Worm (Caenorhabditis elegans) whole organism, L2 larva: ENCODE data around the gene mcm-7.

ENCODE experiments used
- C34F6.9 ChIP-seq: fragments of 150-350 bp; optimal IDR thresholded peaks from 2 replicates; lab custom pipeline; 2014; ENCODE audit warnings: missing biosample characterization, missing genetic modification characterization
- F13H6.1 ChIP-seq: sonication (generic microtip); optimal IDR thresholded peaks from 2 replicates; lab custom pipeline; 2016; ENCODE audit warnings: missing genetic modification characterization, missing compliant biosample characterization
- R02D3.7 ChIP-seq: fragments of 150-350 bp; optimal IDR thresholded peaks from 2 replicates; lab custom pipeline; 2014; ENCODE audit warnings: missing biosample characterization, missing genetic modification characterization
- Y55F3AM.14 ChIP-seq: fragments of 200-800 bp; sonication (Bioruptor generic); optimal IDR thresholded peaks from 2 replicates; lab custom pipeline; 2018; ENCODE audit warnings: mild to moderate bottlenecking, missing genetic modification characterization, missing compliant biosample characterization
- ZK546.5 ChIP-seq: sonication (generic microtip); optimal IDR thresholded peaks from 2 replicates; lab custom pipeline; 2017; ENCODE audit warnings: missing biosample characterization, missing genetic modification characterization
- alr-1 ChIP-seq: fragments of 150-350 bp; optimal IDR thresholded peaks from 2 replicates; lab custom pipeline; 2014; ENCODE audit warnings: missing biosample characterization, missing genetic modification characterization
- blmp-1 ChIP-seq: sonication (generic microtip); optimal IDR thresholded peaks from 2 replicates; lab custom pipeline; 2017; ENCODE audit warnings: missing genetic modification characterization, mild to moderate bottlenecking, missing compliant biosample characterization, antibody characterized with exemption, moderate library complexity; ENCODE audit not compliant: insufficient read depth
- ceh-82 ChIP-seq: fragments of 150-350 bp; optimal IDR thresholded peaks from 2 replicates; lab custom pipeline; 2014; ENCODE audit warnings: missing biosample characterization, missing genetic modification characterization
- crh-2 ChIP-seq: sonication (generic microtip); optimal IDR thresholded peaks from 2 replicates; lab custom pipeline; 2017; ENCODE audit warnings: missing biosample characterization, missing genetic modification characterization
- elt-1 ChIP-seq: fragments of 150-350 bp; optimal IDR thresholded peaks from 2 replicates; lab custom pipeline; 2014; ENCODE audit warnings: missing biosample characterization, missing genetic modification characterization
- elt-3 ChIP-seq: sonication (generic microtip); optimal IDR thresholded peaks from 2 replicates; lab custom pipeline; 2017; ENCODE audit warnings: missing biosample characterization, missing genetic modification characterization
- fos-1 ChIP-seq: fragments of 150-350 bp; optimal IDR thresholded peaks from 2 replicates; lab custom pipeline; 2014; ENCODE audit warnings: missing biosample characterization, missing genetic modification characterization
- gmeb-1 ChIP-seq: fragments of 150-350 bp; optimal IDR thresholded peaks from 2 replicates; lab custom pipeline; 2014; ENCODE audit warnings: missing biosample characterization, missing genetic modification characterization
- lin-11 ChIP-seq: fragments of 150-350 bp; sonication (generic microtip); optimal IDR thresholded peaks from 2 replicates; lab custom pipeline; 2014; ENCODE audit warnings: missing biosample characterization, missing genetic modification characterization, inconsistent platforms, mixed read lengths
- lin-13 ChIP-seq: fragments of 150-350 bp; optimal IDR thresholded peaks from 2 replicates; lab custom pipeline; 2014; ENCODE audit warnings: missing biosample characterization, missing genetic modification reagents, missing genetic modification characterization
- lsy-2 ChIP-seq, 2 experiments: fragments of 150-350 bp in 1 of 2; sonication (generic microtip) in 1 of 2; optimal IDR thresholded peaks; 2 replicates each; lab custom pipeline; 2014 to 2017; ENCODE audit warnings: missing biosample characterization in 2 of 2, missing genetic modification characterization in 2 of 2
- mab-5 ChIP-seq: fragments of 150-350 bp; optimal IDR thresholded peaks from 2 replicates; lab custom pipeline; 2014; ENCODE audit warnings: missing biosample characterization, missing genetic modification characterization
- mdl-1 ChIP-seq, 2 experiments: fragments of 150-350 bp in 1 of 2; sonication (generic microtip) in 1 of 2; optimal IDR thresholded peaks; 2 replicates each; lab custom pipeline; 2017; ENCODE audit warnings: missing biosample characterization in 2 of 2, missing genetic modification characterization in 2 of 2
- nhr-10 ChIP-seq: sonication (generic microtip); optimal IDR thresholded peaks from 2 replicates; lab custom pipeline; 2017; ENCODE audit warnings: missing biosample characterization, missing genetic modification characterization
- nhr-11 ChIP-seq: fragments of 150-350 bp; optimal IDR thresholded peaks from 2 replicates; lab custom pipeline; 2014; ENCODE audit warnings: missing biosample characterization, missing genetic modification characterization
- nhr-12 ChIP-seq: fragments of 150-350 bp; optimal IDR thresholded peaks from 2 replicates; lab custom pipeline; 2014; ENCODE audit warnings: missing biosample characterization, missing genetic modification characterization
- nhr-129 ChIP-seq: fragments of 150-350 bp; optimal IDR thresholded peaks from 2 replicates; lab custom pipeline; 2014; ENCODE audit warnings: missing biosample characterization, missing genetic modification characterization
- nhr-21 ChIP-seq: fragments of 150-350 bp; optimal IDR thresholded peaks from 2 replicates; lab custom pipeline; 2014; ENCODE audit warnings: missing biosample characterization, missing genetic modification characterization
- nhr-237 ChIP-seq: fragments of 150-350 bp; optimal IDR thresholded peaks from 2 replicates; lab custom pipeline; 2014; ENCODE audit warnings: missing biosample characterization, missing genetic modification characterization
- nhr-25 ChIP-seq: fragments of 150-350 bp; sonication (generic microtip); optimal IDR thresholded peaks from 3 replicates; lab custom pipeline; 2014; ENCODE audit warnings: missing biosample characterization, missing genetic modification characterization
- nhr-6 ChIP-seq: fragments of 150-350 bp; optimal IDR thresholded peaks from 2 replicates; lab custom pipeline; 2014; ENCODE audit warnings: missing biosample characterization, missing genetic modification characterization
- nhr-77 ChIP-seq: fragments of 150-350 bp; optimal IDR thresholded peaks from 2 replicates; lab custom pipeline; 2014; ENCODE audit warnings: missing biosample characterization, missing genetic modification characterization
- peb-1 ChIP-seq: fragments of 150-350 bp; optimal IDR thresholded peaks from 2 replicates; lab custom pipeline; 2014; ENCODE audit warnings: missing biosample characterization, missing genetic modification characterization
- sem-4 ChIP-seq: fragments of 150-350 bp; optimal IDR thresholded peaks from 2 replicates; lab custom pipeline; 2014; ENCODE audit warnings: missing biosample characterization, missing genetic modification reagents, missing genetic modification characterization
- skn-1 ChIP-seq: sonication (generic microtip); optimal IDR thresholded peaks from 2 replicates; lab custom pipeline; 2017; ENCODE audit warnings: missing biosample characterization, missing genetic modification characterization
- sma-3 ChIP-seq: sonication (generic microtip); optimal IDR thresholded peaks from 2 replicates; lab custom pipeline; 2016; ENCODE audit warnings: missing genetic modification reagents, missing genetic modification characterization, missing compliant biosample characterization
- snpc-4 ChIP-seq: fragments of 150-350 bp; optimal IDR thresholded peaks from 2 replicates; lab custom pipeline; 2014; ENCODE audit warnings: missing biosample characterization, missing genetic modification characterization
- unc-55 ChIP-seq: fragments of 150-350 bp; sonication (generic microtip); optimal IDR thresholded peaks from 3 replicates; lab custom pipeline; 2014; ENCODE audit warnings: missing biosample characterization, missing genetic modification reagents, missing genetic modification characterization
- unc-62 ChIP-seq: fragments of 150-350 bp; optimal IDR thresholded peaks from 2 replicates; lab custom pipeline; 2014; ENCODE audit warnings: missing biosample characterization, missing genetic modification reagents, missing genetic modification characterization
- ztf-11 ChIP-seq: sonication (generic microtip); optimal IDR thresholded peaks from 2 replicates; lab custom pipeline; 2017; ENCODE audit warnings: missing biosample characterization, missing genetic modification characterization
- ztf-4 ChIP-seq: fragments of 150-350 bp; optimal IDR thresholded peaks from 2 replicates; lab custom pipeline; 2014; ENCODE audit warnings: missing biosample characterization, missing genetic modification characterization

The mcm-7 gene

DNA sequence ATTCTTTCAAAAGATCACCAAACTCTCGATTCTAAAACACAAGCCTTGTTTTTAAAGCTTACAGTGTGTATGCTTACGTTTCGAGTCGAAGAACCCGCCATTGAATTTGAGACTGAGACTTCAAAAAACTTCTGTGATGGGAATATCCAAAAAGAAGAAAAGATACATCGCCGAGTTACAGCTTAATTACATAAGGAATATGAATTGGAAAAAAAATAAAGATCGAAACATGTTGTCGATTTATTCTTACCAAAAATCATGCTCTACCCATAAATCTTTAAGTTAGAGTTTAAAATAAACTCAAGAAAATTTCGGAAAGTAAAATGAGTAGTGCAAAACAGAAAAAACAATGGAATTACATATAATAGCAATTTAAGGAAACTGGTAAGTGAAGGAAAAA, 39.2 kb downstream of the mcm-7 start, which contains the start of gene F13A2.10:
Gene F13A2.10 (minus strand): TSS at position 101 of the 400 bp plus-strand sequence.
- TF ChIP-seq nhr-21 (tag; lab: Kevin White, UChicago) (no peak), ZK546.5 (no peak), F13H6.1 (no peak), nhr-11 (tag; lab: Kevin White, UChicago) (no peak), sem-4 (tag; lab: Kevin White, UChicago) (no peak), nhr-237 (tag; lab: Kevin White, UChicago) (no peak), nhr-129 (tag; lab: Kevin White, UChicago) (no peak), crh-2 (tag; lab: Kevin White, UChicago) (no peak), nhr-77 (tag; lab: Kevin White, UChicago) (no peak), peb-1 (tag; lab: Kevin White, UChicago) (no peak), R02D3.7 (no peak), unc-62 (GFP tag; lab: Kevin White, UChicago) (no peak), nhr-6 (no peak), blmp-1 (tag; lab: Kevin White, UChicago) (no peak), C34F6.9 (tag; lab: Kevin White, UChicago) (no peak), elt-1 (tag; lab: Kevin White, UChicago) (no peak), nhr-12 (tag; lab: Kevin White, UChicago) (no peak)

- TF ChIP-seq lsy-2 (tag; optimal IDR thresholded peaks at IDR 0.05; lab: Kevin White, UChicago) (no peak), snpc-4 (tag; lab: Kevin White, UChicago) (no peak), fos-1 (tag; lab: Kevin White, UChicago) (no peak)
- TF ChIP-seq, all 48 proteins: peak for 0
These were observed 40.4 kb downstream of the mcm-7 start, which contains the start of gene F13A2.9 for ce11 chrV:4387402-4387801. Gene F13A2.9 (minus strand): TSS chrV:4387502.

DNA sequence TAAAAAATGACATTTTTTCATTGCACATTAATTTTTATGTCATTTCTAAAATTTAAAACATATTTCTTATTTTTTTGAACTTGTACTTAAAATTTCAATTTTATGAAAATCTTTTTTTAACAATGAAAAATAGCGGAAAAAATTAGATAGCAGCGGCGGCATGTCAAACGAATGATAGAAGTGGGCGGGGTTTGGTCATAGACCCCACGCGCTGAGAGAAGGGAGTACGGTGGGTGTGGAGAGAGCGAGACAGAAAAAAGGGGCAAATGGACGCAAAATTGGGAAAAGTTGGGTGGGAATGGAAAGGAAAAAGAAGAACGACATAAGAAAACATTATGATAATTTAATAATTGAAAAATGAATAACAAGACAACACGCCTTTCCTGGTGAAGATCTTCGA, 41.0 kb downstream of the mcm-7 start:
- TF ChIP-seq nhr-25 (tag; lab: Kevin White, UChicago) (no peak), skn-1 (tag; lab: Kevin White, UChicago) (no peak), ceh-82 (tag; lab: Kevin White, UChicago) (no peak), unc-62 (GFP tag; lab: Kevin White, UChicago) (no peak), sma-3 (GFP tag; lab: Kevin White, UChicago) (no peak), nhr-21 (tag; lab: Kevin White, UChicago) (no peak), nhr-129 (tag; lab: Kevin White, UChicago) (no peak), nhr-10 (no peak), ztf-11 (no peak), Y55F3AM.14 (GFP tag; lab: Kevin White, UChicago) (no peak), lsy-2 (tag; optimal IDR thresholded peaks at IDR 0.05; lab: Kevin White, UChicago) (no peak), lin-13 (GFP tag; lab: Kevin White, UChicago) (no peak), ztf-4 (tag; lab: Kevin White, UChicago) (no peak), nhr-6 (no peak), peb-1 (tag; lab: Kevin White, UChicago) (no peak), alr-1 (tag; lab: Kevin White, UChicago) (no peak)
- TF ChIP-seq, all 48 proteins: peak for 0

DNA sequence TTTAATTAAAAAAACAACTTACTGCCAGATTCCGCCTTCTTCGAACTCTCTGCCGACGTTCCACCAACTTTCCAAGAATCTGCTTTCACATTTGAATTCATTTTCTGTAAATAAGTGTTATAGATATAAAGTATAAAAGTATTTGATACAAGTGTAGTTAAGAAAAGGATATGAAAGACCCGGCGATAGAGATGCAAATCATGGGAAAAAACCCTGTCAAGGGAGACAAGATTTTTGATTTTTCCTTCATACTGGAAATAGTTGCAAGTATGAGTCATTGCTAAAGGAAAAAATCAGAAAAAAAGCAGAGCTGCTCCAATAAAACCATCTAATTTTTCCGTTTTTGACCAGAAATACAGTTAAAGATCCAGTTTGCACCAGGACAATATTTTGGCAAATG, 49.3 kb downstream of the mcm-7 start, which contains the start of gene F13A2.3:
Gene F13A2.3 (minus strand): TSS at position 101 of the 400 bp plus-strand sequence.
- TF ChIP-seq gmeb-1 (tag; lab: Kevin White, UChicago): no peak
- TF ChIP-seq elt-3 (tag; lab: Kevin White, UChicago): no peak
- TF ChIP-seq, all 48 proteins: peak for 0

DNA sequence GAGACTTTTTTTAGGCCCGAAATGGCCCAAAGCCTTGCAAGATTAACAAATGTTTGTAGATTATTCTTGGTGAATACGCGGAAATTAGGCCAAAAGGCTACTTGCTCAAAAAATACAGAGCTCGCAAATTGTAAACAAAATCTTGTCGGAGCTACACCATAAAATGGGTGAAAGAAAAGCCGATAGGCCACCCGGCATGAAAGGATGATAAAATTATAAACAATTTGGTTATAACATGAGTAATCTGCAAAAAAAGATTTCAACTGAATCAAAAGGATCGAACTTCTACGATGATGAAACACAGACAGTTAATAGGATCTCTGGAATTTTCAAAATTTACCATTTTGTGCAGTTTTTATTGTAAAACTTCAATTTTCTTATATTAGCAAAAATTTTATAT, 51.2 kb downstream of the mcm-7 start:
- TF ChIP-seq ztf-11: no peak
- no peak for TF ChIP-seq lin-13 (GFP tag; lab: Kevin White, UChicago)
- no peak for TF ChIP-seq sma-3 (GFP tag; lab: Kevin White, UChicago)
- no peak for TF ChIP-seq lin-11 (tag; lab: Kevin White, UChicago)
- no peak for TF ChIP-seq mab-5 (tag; lab: Kevin White, UChicago)
- TF ChIP-seq unc-55: no peak
- TF ChIP-seq elt-3 (tag; lab: Kevin White, UChicago): no peak
- no peak for TF ChIP-seq unc-62 (GFP tag; lab: Kevin White, UChicago)
- TF ChIP-seq mdl-1 (tag; optimal IDR thresholded peaks at IDR 0.05; lab: Kevin White, UChicago): no peak
